Fruit fly (Drosophila melanogaster): Measurements from ENCODE around the gene CG32816.

DNA sequence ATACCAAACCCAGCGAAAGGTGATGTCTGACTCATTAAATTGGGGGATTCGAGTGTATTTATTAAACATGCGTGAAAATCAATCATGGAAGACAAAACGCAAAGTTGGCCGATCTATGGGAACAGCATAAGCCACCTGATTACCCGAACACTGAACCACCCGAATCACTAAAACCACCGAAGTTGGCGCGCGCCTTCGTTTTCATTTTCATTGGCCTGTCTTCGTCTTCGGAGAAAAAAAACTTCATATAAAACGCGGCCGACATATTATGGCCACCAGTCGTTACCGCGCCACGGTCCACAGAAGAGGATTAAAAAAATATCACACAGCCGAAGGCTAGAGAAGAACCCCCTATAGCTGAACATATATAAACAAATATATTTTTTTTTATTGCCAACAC lies 114.3 kb downstream of the CG32816 start, which contains the start of gene y:
- TF ChIP-seq CG8478 (optimal IDR thresholded peaks at IDR 0.05): no peak
- TF ChIP-seq psq (optimal IDR thresholded peaks at IDR 0.05): no peak
- TF ChIP-seq pan (optimal IDR thresholded peaks at IDR 0.05): no peak
- no peak for TF ChIP-seq Dll (optimal IDR thresholded peaks at IDR 0.05)
- no peak for TF ChIP-seq usp (GFP tag; optimal IDR thresholded peaks at IDR 0.05)
- TF ChIP-seq EcR (GFP tag; optimal IDR thresholded peaks at IDR 0.05): no peak
